Worm (Caenorhabditis elegans) whole organism, L4 larva: ENCODE measurements around the gene ugt-16.

Experiments
- D1046.2 ChIP-seq: fragments of 200-800 bp; sonication (Bioruptor generic); IDR thresholded peaks from 2 replicates; pipeline ENCODE4 v1.3.6; 2022; ENCODE audit warnings: missing genetic modification characterization, missing compliant biosample characterization
- F10B5.3 ChIP-seq: sonication (generic microtip); optimal IDR thresholded peaks from 2 replicates; lab custom pipeline; 2016; ENCODE audit warnings: mild to moderate bottlenecking, missing genetic modification characterization, missing compliant biosample characterization
- F49E8.2 ChIP-seq: sonication (generic microtip); optimal IDR thresholded peaks from 2 replicates; lab custom pipeline; 2016; ENCODE audit warnings: missing compliant biosample characterization, mild to moderate bottlenecking, missing genetic modification characterization, borderline replicate concordance
- T20F7.1 ChIP-seq: fragments of 200-800 bp; sonication (Bioruptor generic); optimal IDR thresholded peaks from 2 replicates; lab custom pipeline; 2018; ENCODE audit warnings: mild to moderate bottlenecking, missing genetic modification characterization, missing compliant biosample characterization
- Y105C5A.15 ChIP-seq: fragments of 200-800 bp; sonication (Bioruptor generic); IDR thresholded peaks from 2 replicates; pipeline ENCODE4 v1.3.6; 2022; ENCODE audit warnings: missing genetic modification characterization, missing compliant biosample characterization
- Y48G9A.11 ChIP-seq: fragments of 200-800 bp; sonication (Bioruptor generic); IDR thresholded peaks from 2 replicates; pipeline ENCODE4 v1.3.6; 2022; ENCODE audit warnings: missing genetic modification reagents, missing genetic modification characterization, missing compliant biosample characterization
- Y5F2A.4 ChIP-seq: fragments of 200-800 bp; sonication (Bioruptor generic); optimal IDR thresholded peaks from 2 replicates; lab custom pipeline; 2018; ENCODE audit warnings: mild to moderate bottlenecking, missing genetic modification characterization, missing compliant biosample characterization
- ZK337.2 ChIP-seq: fragments of 200-800 bp; sonication (Bioruptor generic); IDR thresholded peaks from 2 replicates; pipeline ENCODE4 v1.3.6; 2022; ENCODE audit warnings: missing genetic modification reagents, missing genetic modification characterization, missing compliant biosample characterization
- ZK546.5 ChIP-seq, 2 experiments: sonication (generic microtip); optimal IDR thresholded peaks; 2 replicates each; lab custom pipeline; 2017; ENCODE audit warnings: missing biosample characterization in 2 of 2, missing genetic modification characterization in 2 of 2
- aha-1 ChIP-seq: fragments of 150-350 bp; peaks from one replicate; lab custom pipeline; 2014; ENCODE audit warnings: missing biosample characterization, missing genetic modification characterization
- arid-1 ChIP-seq: fragments of 200-800 bp; sonication (Bioruptor generic); conservative IDR thresholded peaks from 2 replicates; pipeline ENCODE4 v1.3.6; 2022; ENCODE audit warnings: missing genetic modification reagents, missing genetic modification characterization, missing compliant biosample characterization
- ceh-28 ChIP-seq: fragments of 150-350 bp; optimal IDR thresholded peaks from 2 replicates; lab custom pipeline; 2014; ENCODE audit warnings: missing biosample characterization, missing genetic modification reagents, missing genetic modification characterization
- ceh-62 ChIP-seq: sonication (generic microtip); optimal IDR thresholded peaks from 2 replicates; lab custom pipeline; 2017; ENCODE audit warnings: missing biosample characterization, missing genetic modification characterization
- daf-19 ChIP-seq: fragments of 200-800 bp; sonication (Bioruptor generic); conservative IDR thresholded peaks from 2 replicates; pipeline ENCODE4 v1.3.6; 2022; ENCODE audit warnings: missing genetic modification characterization, missing compliant biosample characterization
- dmd-6 ChIP-seq: fragments of 200-800 bp; sonication (Bioruptor generic); IDR thresholded peaks from 2 replicates; pipeline ENCODE4 v1.3.6; 2022; ENCODE audit warnings: missing genetic modification reagents, missing genetic modification characterization, missing compliant biosample characterization
- dmd-9 ChIP-seq: fragments of 200-800 bp; sonication (Bioruptor generic); IDR thresholded peaks from 2 replicates; pipeline ENCODE4 v1.3.6; 2022; ENCODE audit warnings: missing genetic modification reagents, missing genetic modification characterization, missing compliant biosample characterization
- dpl-1 ChIP-seq: fragments of 150-350 bp; optimal IDR thresholded peaks from 2 replicates; lab custom pipeline; 2014; ENCODE audit warnings: missing biosample characterization, missing genetic modification reagents, missing genetic modification characterization
- duxl-1 ChIP-seq: sonication (generic microtip); optimal IDR thresholded peaks from 2 replicates; lab custom pipeline; 2016; ENCODE audit warnings: mild to moderate bottlenecking, missing genetic modification characterization, moderate library complexity, missing compliant biosample characterization; ENCODE audit not compliant: poor library complexity
- dve-1 ChIP-seq: sonication (generic microtip); optimal IDR thresholded peaks from 2 replicates; lab custom pipeline; 2017; ENCODE audit warnings: antibody characterized with exemption, mild to moderate bottlenecking, missing genetic modification characterization, missing compliant biosample characterization; ENCODE audit not compliant: insufficient read depth
- egl-27 ChIP-seq: sonication (generic microtip); optimal IDR thresholded peaks from 3 replicates; lab custom pipeline; 2017; ENCODE audit warnings: missing biosample characterization, missing genetic modification reagents, missing genetic modification characterization
- egl-43 ChIP-seq: fragments of 200-800 bp; sonication (Bioruptor generic); IDR thresholded peaks from 2 replicates; pipeline ENCODE4 v1.3.6; 2022; ENCODE audit warnings: missing genetic modification reagents, missing genetic modification characterization, missing compliant biosample characterization
- gei-8 ChIP-seq: fragments of 200-800 bp; sonication (Bioruptor generic); optimal IDR thresholded peaks from 2 replicates; lab custom pipeline; 2018; ENCODE audit warnings: mild to moderate bottlenecking, missing genetic modification characterization, missing compliant biosample characterization
- hlh-11 ChIP-seq: fragments of 200-800 bp; sonication (Bioruptor generic); optimal IDR thresholded peaks from 2 replicates; lab custom pipeline; 2018; ENCODE audit warnings: mild to moderate bottlenecking, missing genetic modification characterization, missing compliant biosample characterization
- hlh-30 ChIP-seq: sonication (generic microtip); optimal IDR thresholded peaks from 2 replicates; lab custom pipeline; 2017; ENCODE audit warnings: antibody characterized with exemption, mild to moderate bottlenecking, missing genetic modification characterization, missing compliant biosample characterization; ENCODE audit not compliant: insufficient read depth
- lin-13 ChIP-seq: fragments of 150-350 bp; optimal IDR thresholded peaks from 2 replicates; lab custom pipeline; 2014; ENCODE audit warnings: missing biosample characterization, missing genetic modification reagents, missing genetic modification characterization
- lin-29 ChIP-seq: fragments of 200-800 bp; sonication (Bioruptor generic); IDR thresholded peaks from 2 replicates; pipeline ENCODE4 v1.3.6; 2022; ENCODE audit warnings: missing genetic modification reagents, missing genetic modification characterization, missing compliant biosample characterization
- lin-39 ChIP-seq: fragments of 150-350 bp; optimal IDR thresholded peaks from 2 replicates; lab custom pipeline; 2014; ENCODE audit warnings: missing biosample characterization, missing genetic modification reagents, missing genetic modification characterization
- mdl-1 ChIP-seq, 2 experiments: fragments of 150-350 bp in 1 of 2; sonication (generic microtip) in 1 of 2; optimal IDR thresholded peaks; 2 replicates each; lab custom pipeline; 2014 to 2017; ENCODE audit warnings: missing biosample characterization in 2 of 2, missing genetic modification characterization in 2 of 2
- mes-2 ChIP-seq: sonication (generic microtip); optimal IDR thresholded peaks from 2 replicates; lab custom pipeline; 2016; ENCODE audit warnings: missing genotype, mild to moderate bottlenecking, missing genetic modification characterization, missing compliant biosample characterization; ENCODE audit not compliant: poor library complexity, severe bottlenecking
- mxl-2 ChIP-seq: fragments of 200-800 bp; sonication (Bioruptor generic); conservative IDR thresholded peaks from 2 replicates; pipeline ENCODE4 v1.3.6; 2022; ENCODE audit warnings: missing genetic modification reagents, missing genetic modification characterization, missing compliant biosample characterization
- mxl-3 ChIP-seq: fragments of 200-800 bp; sonication (Bioruptor generic); optimal IDR thresholded peaks from 2 replicates; lab custom pipeline; 2018; ENCODE audit warnings: mild to moderate bottlenecking, missing genetic modification characterization, missing compliant biosample characterization
- nhr-10 ChIP-seq: fragments of 150-350 bp; optimal IDR thresholded peaks from 2 replicates; lab custom pipeline; 2014; ENCODE audit warnings: missing biosample characterization, missing genetic modification characterization
- nhr-102 ChIP-seq: sonication (generic microtip); optimal IDR thresholded peaks from 2 replicates; lab custom pipeline; 2016; ENCODE audit warnings: mild to moderate bottlenecking, missing genetic modification characterization, moderate library complexity, missing compliant biosample characterization
- nhr-11 ChIP-seq: fragments of 150-350 bp; optimal IDR thresholded peaks from 2 replicates; lab custom pipeline; 2014; ENCODE audit warnings: missing biosample characterization, missing genetic modification characterization
- nhr-237 ChIP-seq: sonication (generic microtip); optimal IDR thresholded peaks from 2 replicates; lab custom pipeline; 2017; ENCODE audit warnings: missing biosample characterization, missing genetic modification characterization
- nhr-41 ChIP-seq: fragments of 200-800 bp; sonication (Bioruptor generic); IDR thresholded peaks from 2 replicates; pipeline ENCODE4 v1.3.6; 2022; ENCODE audit warnings: missing genetic modification reagents, missing genetic modification characterization, missing compliant biosample characterization
- nhr-42 ChIP-seq: fragments of 200-800 bp; sonication (Bioruptor generic); IDR thresholded peaks from 2 replicates; pipeline ENCODE4 v1.3.6; 2022; ENCODE audit warnings: missing genetic modification characterization, missing compliant biosample characterization
- nhr-76 ChIP-seq: fragments of 150-350 bp; optimal IDR thresholded peaks from 2 replicates; lab custom pipeline; 2014; ENCODE audit warnings: missing biosample characterization, missing genetic modification characterization
- rbr-2 ChIP-seq: sonication (generic microtip); optimal IDR thresholded peaks from 2 replicates; lab custom pipeline; 2016; ENCODE audit warnings: missing genotype, missing genetic modification characterization, missing compliant biosample characterization
- saeg-2 ChIP-seq: fragments of 200-800 bp; sonication (Bioruptor generic); IDR thresholded peaks from 2 replicates; pipeline ENCODE4 v1.3.6; 2022; ENCODE audit warnings: missing genetic modification reagents, missing genetic modification characterization, missing compliant biosample characterization
- snpc-1.2 ChIP-seq: fragments of 200-800 bp; sonication (Bioruptor generic); IDR thresholded peaks from 2 replicates; pipeline ENCODE4 v1.3.6; 2022; ENCODE audit warnings: missing genetic modification reagents, missing genetic modification characterization, missing compliant biosample characterization
- snpc-4 ChIP-seq: fragments of 150-350 bp; optimal IDR thresholded peaks from 2 replicates; lab custom pipeline; 2014; ENCODE audit warnings: missing biosample characterization, missing genetic modification characterization
- spr-1 ChIP-seq: sonication (generic microtip); optimal IDR thresholded peaks from 2 replicates; lab custom pipeline; 2016; ENCODE audit warnings: mild to moderate bottlenecking, missing genetic modification characterization, missing compliant biosample characterization
- unc-39 ChIP-seq: sonication (generic microtip); optimal IDR thresholded peaks from 2 replicates; lab custom pipeline; 2017; ENCODE audit warnings: missing biosample characterization, missing genetic modification characterization
- unc-62 ChIP-seq, 3 experiments: fragments of 150-350 bp in 1 of 3; sonication (generic microtip); optimal IDR thresholded peaks in 2 of 3; peaks in 1 of 3; 1 replicate in 1 of 3; 2 replicates in 2 of 3; lab custom pipeline; 2014 to 2017; ENCODE audit warnings: missing biosample characterization in 3 of 3, missing genetic modification characterization in 3 of 3, missing genetic modification reagents in 3 of 3, missing genotype in 1 of 3
- zag-1 ChIP-seq: fragments of 150-350 bp; optimal IDR thresholded peaks from 2 replicates; lab custom pipeline; 2014; ENCODE audit warnings: missing biosample characterization, missing genetic modification characterization
- zfp-3 ChIP-seq: fragments of 200-800 bp; sonication (Bioruptor generic); conservative IDR thresholded peaks from 2 replicates; pipeline ENCODE4 v1.3.6; 2022; ENCODE audit warnings: missing genetic modification reagents, missing genetic modification characterization, missing compliant biosample characterization
- zip-11 ChIP-seq: fragments of 200-800 bp; sonication (Bioruptor generic); IDR thresholded peaks from 2 replicates; pipeline ENCODE4 v1.3.6; 2022; ENCODE audit warnings: missing genetic modification characterization, missing compliant biosample characterization
- ztf-7 ChIP-seq: fragments of 150-350 bp; optimal IDR thresholded peaks from 2 replicates; lab custom pipeline; 2014; ENCODE audit warnings: missing biosample characterization, missing genetic modification characterization

Gene ugt-16

DNA sequence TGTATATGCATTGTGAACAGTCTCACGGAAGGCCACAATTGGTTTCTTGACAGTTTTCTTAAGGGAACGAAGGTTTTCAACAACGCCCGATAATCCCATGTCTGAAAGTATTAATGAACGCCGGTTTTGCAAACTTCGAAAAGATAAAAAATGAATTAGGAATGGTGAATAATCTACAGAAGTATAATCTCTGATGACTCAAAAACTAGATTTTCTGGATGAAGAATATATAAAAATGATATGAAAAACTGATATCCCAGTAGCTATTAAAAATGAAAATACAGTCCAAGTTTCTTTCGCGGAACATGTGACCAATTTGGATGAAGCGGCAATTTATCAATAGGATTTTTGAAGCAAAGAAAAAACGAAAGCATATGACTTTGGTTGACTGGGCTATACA, 10.8 kb upstream of the ugt-16 start, which contains the start of gene ZC443.3:
ZC443.3 (minus strand) TSS at position 101 of the 400 bp plus-strand sequence.
- TF ChIP-seq arid-1 (GFP tag; lab: Robert Waterston, UW) (no peak), snpc-4 (no peak), lin-13 (GFP tag; lab: Kevin White, UChicago) (no peak), hlh-11 (tag; lab: Kevin White, UChicago) (no peak), gei-8 (no peak), mxl-2 (GFP tag; lab: Robert Waterston, UW) (no peak), nhr-10 (tag; lab: Kevin White, UChicago) (no peak), spr-1 (tag; lab: Kevin White, UChicago) (no peak), T20F7.1 (GFP tag; lab: Kevin White, UChicago) (no peak), Y105C5A.15 (no peak), lin-39 (no peak), ceh-28 (no peak)

DNA sequence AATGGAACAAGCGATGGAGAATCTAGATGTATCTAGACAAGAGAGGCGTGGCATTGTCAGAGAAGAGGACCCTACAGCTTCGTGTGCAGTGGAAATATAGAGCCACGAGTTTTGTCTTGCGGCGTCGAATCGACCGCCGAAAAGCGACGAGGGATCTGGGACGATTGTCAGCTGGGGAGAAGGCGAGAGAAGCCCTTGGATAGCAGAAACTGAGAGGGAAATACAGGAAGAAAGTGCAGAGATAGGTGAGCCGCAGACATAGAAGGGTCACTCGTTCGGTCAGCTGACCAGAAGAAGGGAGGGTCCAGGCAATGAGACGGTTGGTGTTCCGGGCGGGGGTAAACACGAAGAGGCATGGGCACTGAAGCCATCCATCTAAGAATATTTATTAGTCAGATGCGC, 10.3 kb upstream of the ugt-16 start:
- TF ChIP-seq ztf-7 (tag; lab: Kevin White, UChicago) (no peak), rbr-2 (tag; lab: Kevin White, UChicago) (peak; percentile 72), mes-2 (tag; lab: Kevin White, UChicago) (peak; percentile 13), nhr-41 (GFP tag; lab: Robert Waterston, UW) (no peak), zip-11 (no peak), ceh-62 (tag; lab: Kevin White, UChicago) (no peak), nhr-102 (tag; lab: Kevin White, UChicago) (no peak), dpl-1 (GFP tag; lab: Kevin White, UChicago) (no peak), snpc-1.2 (GFP tag; lab: Robert Waterston, UW) (0 out of 2 replicates have a peak, but pooled peaks have one; percentile 15), F49E8.2 (tag; lab: Kevin White, UChicago) (no peak), snpc-4 (no peak), Y5F2A.4 (GFP tag; lab: Kevin White, UChicago) (no peak), F10B5.3 (tag; lab: Kevin White, UChicago) (no peak), egl-43 (GFP tag; lab: Robert Waterston, UW) (no peak; the same call in 1 of the 2 replicates), mxl-3 (peak; percentile 53), lin-39 (no peak), nhr-76 (tag; lab: Kevin White, UChicago) (no peak), daf-19 (no peak), aha-1 (peak; percentile 94), ceh-28 (no peak), ZK337.2 (no peak), unc-62 (GFP tag; optimal IDR thresholded peaks at IDR 0.05 in 1 of 2; lab: Kevin White, UChicago) (peak in 1 of 2 experiments; percentile 98), unc-62 (tag; optimal IDR thresholded peaks at IDR 0.05; lab: Kevin White, UChicago) (no peak), Y48G9A.11 (no peak), unc-39 (no peak), nhr-237 (no peak), lin-29 (GFP tag; lab: Robert Waterston, UW) (no peak), ZK546.5 (tag; optimal IDR thresholded peaks at IDR 0.05; lab: Kevin White, UChicago) (no peak), hlh-30 (tag; lab: Kevin White, UChicago) (peak; percentile 93), nhr-11 (tag; lab: Kevin White, UChicago) (peak; percentile 83), duxl-1 (no peak), gei-8 (peak; percentile 9), nhr-42 (GFP tag; lab: Robert Waterston, UW) (no peak), zag-1 (tag; lab: Kevin White, UChicago) (no peak), zfp-3 (GFP tag; lab: Robert Waterston, UW) (no peak), dve-1 (tag; lab: Kevin White, UChicago) (peak; percentile 21), dmd-6 (GFP tag; lab: Robert Waterston, UW) (peak; percentile 51; the same call in 1 of the 2 replicates), egl-27 (tag; lab: Kevin White, UChicago) (no peak), D1046.2 (no peak), dmd-9 (GFP tag; lab: Robert Waterston, UW) (no peak), saeg-2 (no peak), mdl-1 (tag; optimal IDR thresholded peaks at IDR 0.05; lab: Kevin White, UChicago) (peak; percentile 43 to 88)
